Worm (Caenorhabditis elegans) whole organism, L1 larva: Measurements from ENCODE around the gene F58A4.1.

Source experiments
- C04F5.9 ChIP-seq: sonication (generic microtip); optimal IDR thresholded peaks from 2 replicates; lab custom pipeline; 2016; ENCODE audit warnings: missing genetic modification characterization, missing compliant biosample characterization
- C16A3.4 ChIP-seq: fragments of 150-350 bp; optimal IDR thresholded peaks from 2 replicates; lab custom pipeline; 2014; ENCODE audit warnings: missing biosample characterization, missing genetic modification characterization
- C34B4.2 ChIP-seq: sonication (generic microtip); optimal IDR thresholded peaks from 2 replicates; lab custom pipeline; 2017; ENCODE audit warnings: mild to moderate bottlenecking, missing genetic modification characterization, missing compliant biosample characterization
- F16B12.6 ChIP-seq: fragments of 150-350 bp; optimal IDR thresholded peaks from 2 replicates; lab custom pipeline; 2014; ENCODE audit warnings: missing biosample characterization, missing genetic modification characterization
- aly-2 ChIP-seq: fragments of 150-350 bp; optimal IDR thresholded peaks from 2 replicates; lab custom pipeline; 2014; ENCODE audit warnings: missing biosample characterization, missing genetic modification characterization
- blmp-1 ChIP-seq: fragments of 150-350 bp; optimal IDR thresholded peaks from 2 replicates; lab custom pipeline; 2014; ENCODE audit warnings: missing biosample characterization, missing genetic modification characterization
- ceh-63 ChIP-seq: fragments of 200-800 bp; sonication (Bioruptor generic); optimal IDR thresholded peaks from 2 replicates; lab custom pipeline; 2018; ENCODE audit warnings: mild to moderate bottlenecking, missing genetic modification characterization, missing compliant biosample characterization
- ceh-82 ChIP-seq, 3 experiments: fragments of 150-350 bp in 1 of 3; sonication (generic microtip) in 2 of 3; optimal IDR thresholded peaks; 2 replicates each; lab custom pipeline; 2014 to 2017; ENCODE audit warnings: missing biosample characterization in 3 of 3, missing genetic modification characterization in 3 of 3
- ces-1 ChIP-seq: fragments of 150-350 bp; optimal IDR thresholded peaks from 2 replicates; lab custom pipeline; 2014; ENCODE audit warnings: missing biosample characterization, missing genetic modification reagents, missing genetic modification characterization
- dpl-1 ChIP-seq, 3 experiments: fragments of 150-350 bp in 2 of 3; sonication (generic microtip) in 1 of 3; optimal IDR thresholded peaks; 2 replicates each; lab custom pipeline; 2014 to 2017; ENCODE audit warnings: missing biosample characterization in 3 of 3, missing genetic modification characterization in 3 of 3, missing genetic modification reagents in 3 of 3
- efl-1 ChIP-seq, 4 experiments: fragments of 150-350 bp; optimal IDR thresholded peaks in 3 of 4; peaks in 1 of 4; 1 replicate in 1 of 4; 2 replicates in 3 of 4; lab custom pipeline; 2014; ENCODE audit warnings: missing biosample characterization in 2 of 4, missing genetic modification characterization in 2 of 4, missing genetic modification reagents in 2 of 4
- elt-3 ChIP-seq, 6 experiments: fragments of 150-350 bp in 1 of 6; sonication (generic microtip); optimal IDR thresholded peaks; 2 replicates each; lab custom pipeline; 2017 to 2018; ENCODE audit warnings: missing biosample characterization in 6 of 6, missing genetic modification characterization in 6 of 6, inconsistent platforms in 1 of 6
- ets-5 ChIP-seq: fragments of 200-800 bp; sonication (Bioruptor generic); IDR thresholded peaks from 2 replicates; pipeline ENCODE4 v1.3.6; 2022; ENCODE audit warnings: missing genetic modification characterization, missing compliant biosample characterization
- fkh-10 ChIP-seq: sonication (generic microtip); optimal IDR thresholded peaks from 2 replicates; lab custom pipeline; 2017; ENCODE audit warnings: missing biosample characterization, missing genetic modification reagents, missing genetic modification characterization
- fkh-8 ChIP-seq: sonication (generic microtip); optimal IDR thresholded peaks from 2 replicates; lab custom pipeline; 2016; ENCODE audit warnings: mild to moderate bottlenecking, missing genetic modification characterization, missing compliant biosample characterization
- grh-1 ChIP-seq: fragments of 200-800 bp; sonication (Bioruptor generic); IDR thresholded peaks from 2 replicates; pipeline ENCODE4 v1.3.6; 2022; ENCODE audit warnings: missing genetic modification reagents, missing genetic modification characterization, missing compliant biosample characterization
- hlh-4 ChIP-seq: sonication (generic microtip); optimal IDR thresholded peaks from 2 replicates; lab custom pipeline; 2016; ENCODE audit warnings: mild to moderate bottlenecking, missing genetic modification characterization, missing compliant biosample characterization
- irx-1 ChIP-seq: sonication (generic microtip); optimal IDR thresholded peaks from 2 replicates; lab custom pipeline; 2016; ENCODE audit warnings: missing genetic modification characterization, missing compliant biosample characterization
- lin-13 ChIP-seq: fragments of 150-350 bp; optimal IDR thresholded peaks from 2 replicates; lab custom pipeline; 2014; ENCODE audit warnings: missing biosample characterization, missing genetic modification reagents, missing genetic modification characterization
- lin-14 ChIP-seq: fragments of 200-800 bp; sonication (Bioruptor generic); optimal IDR thresholded peaks from 2 replicates; lab custom pipeline; 2018; ENCODE audit warnings: mild to moderate bottlenecking, missing genetic modification characterization, moderate library complexity, missing compliant biosample characterization
- lin-15B ChIP-seq: fragments of 150-350 bp; sonication (generic microtip); optimal IDR thresholded peaks from 3 replicates; lab custom pipeline; 2014; ENCODE audit warnings: missing biosample characterization, missing genetic modification characterization
- lin-35 ChIP-seq, 2 experiments: fragments of 150-350 bp; optimal IDR thresholded peaks; 2 replicates each; lab custom pipeline; 2014; ENCODE audit warnings: missing biosample characterization in 2 of 2, missing genetic modification characterization in 2 of 2, missing genetic modification reagents in 2 of 2
- lin-39 ChIP-seq: fragments of 150-350 bp; optimal IDR thresholded peaks from 2 replicates; lab custom pipeline; 2014; ENCODE audit warnings: missing biosample characterization, missing genetic modification reagents, missing genetic modification characterization
- lsy-2 ChIP-seq, 2 experiments: fragments of 150-350 bp; optimal IDR thresholded peaks; 2 replicates each; lab custom pipeline; 2014; ENCODE audit warnings: missing biosample characterization in 2 of 2, missing genetic modification characterization in 2 of 2
- mef-2 ChIP-seq: fragments of 150-350 bp; optimal IDR thresholded peaks from 2 replicates; lab custom pipeline; 2014; ENCODE audit warnings: missing biosample characterization, missing genetic modification characterization
- mep-1 ChIP-seq: fragments of 150-350 bp; optimal IDR thresholded peaks from 2 replicates; lab custom pipeline; 2014; ENCODE audit warnings: missing biosample characterization, missing genetic modification characterization
- nhr-11 ChIP-seq: fragments of 150-350 bp; optimal IDR thresholded peaks from 2 replicates; lab custom pipeline; 2014; ENCODE audit warnings: missing biosample characterization, missing genetic modification characterization
- nhr-20 ChIP-seq: sonication (generic microtip); optimal IDR thresholded peaks from 2 replicates; lab custom pipeline; 2016; ENCODE audit warnings: mild to moderate bottlenecking, missing genetic modification characterization, missing compliant biosample characterization
- nhr-47 ChIP-seq: sonication (generic microtip); optimal IDR thresholded peaks from 2 replicates; lab custom pipeline; 2016; ENCODE audit warnings: mild to moderate bottlenecking, missing genetic modification characterization, moderate library complexity, missing compliant biosample characterization
- nhr-71 ChIP-seq: sonication (generic microtip); optimal IDR thresholded peaks from 2 replicates; lab custom pipeline; 2016; ENCODE audit warnings: mild to moderate bottlenecking, missing genetic modification characterization, moderate library complexity, missing compliant biosample characterization
- nhr-77 ChIP-seq: fragments of 150-350 bp; optimal IDR thresholded peaks from 2 replicates; lab custom pipeline; 2014; ENCODE audit warnings: missing biosample characterization, missing genetic modification characterization
- nhr-85 ChIP-seq: sonication (generic microtip); peaks from one replicate; lab custom pipeline; 2016; ENCODE audit warnings: missing genetic modification characterization, inconsistent platforms, missing compliant biosample characterization
- nhr-90 ChIP-seq: sonication (generic microtip); optimal IDR thresholded peaks from 2 replicates; lab custom pipeline; 2016; ENCODE audit warnings: mild to moderate bottlenecking, missing genetic modification characterization, missing compliant biosample characterization; ENCODE audit not compliant: poor library complexity
- pag-3 ChIP-seq: sonication (generic microtip); optimal IDR thresholded peaks from 2 replicates; lab custom pipeline; 2017; ENCODE audit warnings: missing genetic modification characterization, mild to moderate bottlenecking, missing compliant biosample characterization, antibody characterized with exemption, borderline replicate concordance; ENCODE audit not compliant: insufficient read depth
- pax-3 ChIP-seq: fragments of 200-800 bp; sonication (Bioruptor generic); optimal IDR thresholded peaks from 2 replicates; lab custom pipeline; 2018; ENCODE audit warnings: mild to moderate bottlenecking, missing genetic modification characterization, moderate library complexity, missing compliant biosample characterization
- pqm-1 ChIP-seq: sonication (generic microtip); optimal IDR thresholded peaks from 3 replicates; lab custom pipeline; 2017; ENCODE audit warnings: missing biosample characterization, missing genetic modification characterization
- rnt-1 ChIP-seq: sonication (generic microtip); optimal IDR thresholded peaks from 2 replicates; lab custom pipeline; 2016; ENCODE audit warnings: mild to moderate bottlenecking, missing genetic modification characterization, moderate library complexity, missing compliant biosample characterization
- skn-1 ChIP-seq: fragments of 150-350 bp; optimal IDR thresholded peaks from 2 replicates; lab custom pipeline; 2014; ENCODE audit warnings: missing biosample characterization, missing genetic modification characterization
- snu-23 ChIP-seq: sonication (generic microtip); optimal IDR thresholded peaks from 2 replicates; lab custom pipeline; 2016; ENCODE audit warnings: missing genetic modification characterization, missing compliant biosample characterization
- sptf-1 ChIP-seq: fragments of 150-350 bp; optimal IDR thresholded peaks from 2 replicates; lab custom pipeline; 2014; ENCODE audit warnings: missing biosample characterization, missing genetic modification characterization
- sup-37 ChIP-seq: fragments of 200-800 bp; sonication (Bioruptor generic); optimal IDR thresholded peaks from 2 replicates; lab custom pipeline; 2018; ENCODE audit warnings: mild to moderate bottlenecking, missing genetic modification characterization, missing compliant biosample characterization
- swsn-7 ChIP-seq: sonication (generic microtip); optimal IDR thresholded peaks from 2 replicates; lab custom pipeline; 2016; ENCODE audit warnings: missing genetic modification characterization, missing compliant biosample characterization
- tbx-2 ChIP-seq: sonication (generic microtip); optimal IDR thresholded peaks from 2 replicates; lab custom pipeline; 2016; ENCODE audit warnings: missing genetic modification characterization, missing compliant biosample characterization
- xbp-1 ChIP-seq: sonication (generic microtip); optimal IDR thresholded peaks from 2 replicates; lab custom pipeline; 2016; ENCODE audit warnings: missing genetic modification characterization, missing compliant biosample characterization
- ztf-11 ChIP-seq, 2 experiments: sonication (generic microtip); optimal IDR thresholded peaks; 2 replicates each; lab custom pipeline; 2016 to 2017; ENCODE audit warnings: missing genetic modification characterization in 2 of 2, missing biosample characterization in 1 of 2, missing compliant biosample characterization in 1 of 2

Gene F58A4.1

DNA sequence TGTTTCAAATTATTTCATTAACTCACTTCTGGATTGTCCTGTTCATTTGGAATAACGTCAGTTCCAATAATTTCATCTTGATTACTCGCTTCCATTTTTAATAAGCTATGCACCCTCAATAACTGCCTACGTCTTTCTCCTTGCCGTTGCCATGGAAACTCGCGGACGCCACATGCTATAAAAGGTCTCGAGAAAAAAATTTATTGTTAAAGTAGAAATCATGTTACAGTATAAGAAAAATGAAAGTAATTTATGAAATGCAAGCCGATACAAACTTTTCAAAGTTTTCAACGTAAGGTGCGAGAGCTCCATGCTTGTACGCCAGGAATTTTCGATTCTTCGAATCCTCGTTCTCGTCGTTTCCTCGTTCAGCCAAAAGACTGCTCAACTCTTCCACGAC lies 13.8 kb downstream of the F58A4.1 start, which contains the start of gene bbs-4:
Gene bbs-4, minus strand, starts transcription at position 101 of the 400 bp plus-strand sequence.
- TF ChIP-seq fkh-8 (tag; lab: Kevin White, UChicago) (peak; percentile 54), nhr-77 (tag; lab: Kevin White, UChicago) (no peak), nhr-90 (no peak)
- TF ChIP-seq, all 84 proteins: peak for 1

ce11 chrIII:9614211-9614610 lies 15.9 kb downstream of the F58A4.1 start, which contains the start of the genes pri-1 and F58A4.6:
Gene pri-1, minus strand, starts transcription at chrIII:9614281.
Gene F58A4.6, plus strand, starts transcription at chrIII:9614482.
- TF ChIP-seq tbx-2 (peak; percentile 19), dpl-1 (GFP tag; optimal IDR thresholded peaks at IDR 0.05; lab: Kevin White, UChicago) (peak; percentile 81 to 91 (median 86)), mep-1 (peak; percentile 30), nhr-71 (tag; lab: Kevin White, UChicago) (peak; percentile 32), nhr-20 (peak; percentile 31), ceh-82 (tag; optimal IDR thresholded peaks at IDR 0.05; lab: Kevin White, UChicago) (peak in 1 of 3 experiments; percentile 56), lin-14 (GFP tag; lab: Kevin White, UChicago) (no peak), irx-1 (tag; lab: Kevin White, UChicago) (no peak), lin-39 (tag; lab: Kevin White, UChicago) (no peak), ces-1 (no peak), blmp-1 (tag; lab: Kevin White, UChicago) (peak; percentile 7), lin-15B (tag; lab: Kevin White, UChicago) (peak; percentile 32), C16A3.4 (tag; lab: Kevin White, UChicago) (peak; percentile 35), elt-3 (tag; optimal IDR thresholded peaks at IDR 0.05; lab: Kevin White, UChicago) (peak in 1 of 6 experiments; percentile 28), F16B12.6 (tag; lab: Kevin White, UChicago) (peak; percentile 48), ztf-11 (tag; optimal IDR thresholded peaks at IDR 0.05; lab: Kevin White, UChicago) (peak in 1 of 2 experiments; percentile 2), C34B4.2 (tag; lab: Kevin White, UChicago) (no peak), pag-3 (tag; lab: Kevin White, UChicago) (no peak), fkh-10 (GFP tag; lab: Kevin White, UChicago) (no peak), xbp-1 (tag; lab: Kevin White, UChicago) (no peak), nhr-47 (tag; lab: Kevin White, UChicago) (peak; percentile 24), nhr-85 (tag; lab: Kevin White, UChicago) (peak; percentile 76), C04F5.9 (tag; lab: Kevin White, UChicago) (no peak), swsn-7 (tag; lab: Kevin White, UChicago) (peak; percentile 7), lsy-2 (tag; optimal IDR thresholded peaks at IDR 0.05; lab: Kevin White, UChicago) (peak; percentile 28 to 76), grh-1 (GFP tag; lab: Robert Waterston, UW) (peak; percentile 55), skn-1 (tag; lab: Kevin White, UChicago) (peak; percentile 12), snu-23 (peak; percentile 43), ceh-63 (GFP tag; lab: Kevin White, UChicago) (no peak), lin-35 (GFP tag; optimal IDR thresholded peaks at IDR 0.05; lab: Kevin White, UChicago) (peak; percentile 82 to 94), nhr-90 (peak; percentile 28), efl-1 (optimal IDR thresholded peaks at IDR 0.05; lab: Kevin White, UChicago) (peak; percentile 88 to 90), efl-1 (GFP tag; optimal IDR thresholded peaks at IDR 0.05 in 1 of 2; lab: Kevin White, UChicago) (peak; percentile 90 to 99), rnt-1 (tag; lab: Kevin White, UChicago) (peak; percentile 40)

DNA sequence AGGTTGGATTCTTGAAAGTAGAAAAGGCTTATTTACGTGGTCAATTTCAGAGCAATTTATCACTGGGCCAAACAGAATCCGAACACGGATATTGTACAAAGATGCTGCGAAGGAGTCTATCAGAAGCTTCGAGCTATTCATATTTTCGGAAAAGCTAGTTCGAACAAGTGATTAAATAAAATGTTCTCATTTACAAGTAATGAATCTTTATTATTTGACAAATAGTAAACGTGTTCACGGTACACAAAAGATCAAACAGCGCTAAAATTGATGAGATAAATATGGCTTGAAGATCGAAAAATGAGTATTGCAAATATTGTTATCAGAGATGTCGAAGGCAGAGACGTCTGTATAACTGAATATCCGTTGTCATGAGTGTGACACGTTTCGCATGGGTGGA lies 16.8 kb downstream of the F58A4.1 start:
- TF ChIP-seq lin-13 (GFP tag; lab: Kevin White, UChicago), result no peak
- TF ChIP-seq aly-2 (tag; lab: Kevin White, UChicago), result no peak
- no peak for TF ChIP-seq nhr-11 (tag; lab: Kevin White, UChicago)
- TF ChIP-seq C34B4.2 (tag; lab: Kevin White, UChicago), result no peak
- TF ChIP-seq sptf-1 (tag; lab: Kevin White, UChicago), result no peak
- no peak for TF ChIP-seq ceh-63 (GFP tag; lab: Kevin White, UChicago)
- no peak for TF ChIP-seq hlh-4
- TF ChIP-seq ets-5 (GFP tag; lab: Robert Waterston, UW), result no peak
- TF ChIP-seq mef-2 (tag; lab: Kevin White, UChicago), result no peak
- no peak for TF ChIP-seq C04F5.9 (tag; lab: Kevin White, UChicago)
- no peak for TF ChIP-seq ztf-11 (tag; optimal IDR thresholded peaks at IDR 0.05; lab: Kevin White, UChicago)
- no peak for TF ChIP-seq pax-3 (tag; lab: Kevin White, UChicago)
- no peak for TF ChIP-seq sup-37 (GFP tag; lab: Kevin White, UChicago)
- TF ChIP-seq lsy-2 (tag; optimal IDR thresholded peaks at IDR 0.05; lab: Kevin White, UChicago), result no peak
- TF ChIP-seq pqm-1 (tag; lab: Kevin White, UChicago), result no peak
